Worm (Caenorhabditis elegans): ENCODE data around the gene pmp-3.

pmp-3 gene

DNA sequence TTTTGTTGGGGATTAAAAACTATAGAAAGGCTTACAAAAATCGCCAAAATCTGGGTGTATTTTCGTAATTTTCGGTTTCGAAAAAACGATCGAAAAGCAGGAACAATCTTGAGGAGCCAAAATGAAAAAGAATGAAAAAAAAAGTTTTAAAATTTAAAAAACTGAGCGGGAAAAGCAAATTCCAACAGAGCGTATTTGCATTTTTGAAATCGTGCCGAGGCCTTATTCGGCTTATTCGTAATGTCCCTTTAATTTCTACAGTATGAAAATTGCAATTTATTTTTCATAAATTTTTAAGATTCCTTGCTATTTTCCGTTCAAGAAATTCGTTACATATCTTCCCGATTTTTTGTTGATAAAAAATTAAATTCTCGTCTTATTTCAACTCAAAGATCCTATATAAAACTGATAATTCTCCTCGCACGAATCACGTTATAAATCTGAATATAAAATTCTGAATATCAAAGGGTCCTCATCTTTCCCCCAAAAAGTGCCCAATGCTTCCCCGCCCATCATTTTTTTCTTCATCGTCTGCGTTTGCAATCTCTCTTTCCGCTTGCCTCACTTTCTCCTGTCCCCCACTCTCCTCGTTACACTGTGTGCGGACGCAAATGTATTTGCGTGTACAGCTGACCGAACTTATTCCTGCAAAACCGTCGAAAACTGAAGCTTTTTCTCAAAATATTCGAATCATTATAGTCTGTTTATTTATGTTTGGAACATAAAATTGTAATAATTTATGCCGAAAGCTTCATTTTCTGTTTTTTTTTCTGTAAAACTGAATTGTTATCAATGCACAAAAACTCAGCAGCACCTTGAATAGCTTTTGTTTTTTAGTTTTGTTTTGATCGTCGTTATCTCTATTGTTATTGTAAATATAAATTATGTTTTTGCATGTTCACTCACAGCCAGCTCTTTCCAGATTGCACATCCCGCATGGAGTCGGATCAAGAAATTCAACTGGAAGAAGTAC lies at the start of gene pmp-3, which contains the start of gene rfc-1:
pmp-3 (plus strand) TSS at position 923 of the 973 bp plus-strand sequence.
rfc-1 (minus strand) TSS at position 163 of the 973 bp plus-strand sequence.
- TF ChIP-seq ceh-45 (GFP tag; IDR thresholded peaks at IDR 0.05) (no peak), nfya-1 (tag; optimal IDR thresholded peaks at IDR 0.05) (peak; percentile 18), ceh-31 (tag; optimal IDR thresholded peaks at IDR 0.05) (peak; percentile 15)

ce11 chrV:14597005-14597680 lies 49.4 kb upstream of the pmp-3 start, which contains the start of gene pes-9:
Gene pes-9, minus strand, starts transcription at chrV:14597034.
- TF ChIP-seq dmd-4 (tag; optimal IDR thresholded peaks at IDR 0.05; ENCODE audit: borderline replicate concordance) (no peak), K09A11.1 (tag; optimal IDR thresholded peaks at IDR 0.05; ENCODE audit: insufficient read depth) (no peak), mec-3 (tag; optimal IDR thresholded peaks at IDR 0.05; ENCODE audit: borderline replicate concordance) (no peak), rnt-1 (tag; optimal IDR thresholded peaks at IDR 0.05) (no peak), che-1 (tag; optimal IDR thresholded peaks at IDR 0.05) (no peak)

DNA sequence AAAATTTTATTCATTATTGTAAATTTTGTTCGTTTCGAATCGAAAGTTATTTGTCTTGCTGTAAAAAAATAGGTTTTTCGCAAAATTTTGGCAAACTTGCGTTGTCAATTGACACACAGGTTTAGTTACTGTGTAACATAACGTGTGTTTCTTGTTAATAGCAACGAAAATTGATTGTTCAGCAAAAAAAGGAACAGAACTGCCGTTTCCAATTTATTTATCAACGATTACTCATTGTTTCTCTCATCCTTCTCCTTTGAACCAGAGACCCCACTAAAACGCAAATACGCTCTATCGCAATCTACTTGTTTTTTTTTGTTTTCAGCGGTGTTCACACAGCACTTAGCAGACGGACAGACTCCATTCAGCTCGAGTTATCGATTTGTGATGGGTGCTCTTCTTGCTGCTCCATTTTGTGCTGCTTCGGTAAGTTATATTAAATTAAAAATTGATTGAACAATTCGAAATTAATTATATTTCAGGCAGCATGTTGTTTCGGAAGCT lies 48.8 kb upstream of the pmp-3 start, which contains the start of gene R11H6.2:
R11H6.2 (plus strand) TSS at position 326 of the 504 bp plus-strand sequence.
- TF ChIP-seq ceh-14 (tag; optimal IDR thresholded peaks at IDR 0.05) (no peak), npax-4 (tag; optimal IDR thresholded peaks at IDR 0.05) (no peak), elt-4 (tag; optimal IDR thresholded peaks at IDR 0.05) (no peak), sox-4 (tag; optimal IDR thresholded peaks at IDR 0.05) (no peak), gmeb-2 (tag; optimal IDR thresholded peaks at IDR 0.05) (no peak), sdc-2 (tag; optimal IDR thresholded peaks at IDR 0.05) (no peak), K09A11.1 (tag; optimal IDR thresholded peaks at IDR 0.05; ENCODE audit: insufficient read depth) (no peak), ceh-18 (tag; optimal IDR thresholded peaks at IDR 0.05) (no peak), ceh-6 (GFP tag; optimal IDR thresholded peaks at IDR 0.05) (no peak), tbx-7 (tag; optimal IDR thresholded peaks at IDR 0.05) (no peak), nhr-11 (tag; optimal IDR thresholded peaks at IDR 0.05) (no peak), mec-3 (tag; optimal IDR thresholded peaks at IDR 0.05; ENCODE audit: borderline replicate concordance) (no peak)

ce11 chrV:14599972-14600371 lies 46.6 kb upstream of the pmp-3 start, which contains the start of gene glb-22:
Gene glb-22, plus strand, starts transcription at chrV:14600272.
- TF ChIP-seq rnt-1 (tag; optimal IDR thresholded peaks at IDR 0.05): no peak
- TF ChIP-seq che-1 (tag; optimal IDR thresholded peaks at IDR 0.05): no peak
- no peak for TF ChIP-seq hlh-8 (tag; optimal IDR thresholded peaks at IDR 0.05)
- no peak for TF ChIP-seq syd-9 (tag; optimal IDR thresholded peaks at IDR 0.05)
- no peak for TF ChIP-seq ahr-1 (tag; optimal IDR thresholded peaks at IDR 0.05)
- no peak for TF ChIP-seq ceh-34 (tag; optimal IDR thresholded peaks at IDR 0.05)
- TF ChIP-seq eyg-1 (tag; optimal IDR thresholded peaks at IDR 0.05): no peak
- TF ChIP-seq fax-1 (tag; optimal IDR thresholded peaks at IDR 0.05): no peak
- no peak for TF ChIP-seq T23F11.4 (GFP tag; optimal IDR thresholded peaks at IDR 0.05)
- TF ChIP-seq F13H6.1 (tag; optimal IDR thresholded peaks at IDR 0.05): no peak
- no peak for TF ChIP-seq nhr-11 (tag; optimal IDR thresholded peaks at IDR 0.05)
- TF ChIP-seq hlh-13 (GFP tag; optimal IDR thresholded peaks at IDR 0.05): no peak
- no peak for TF ChIP-seq ceh-14 (tag; optimal IDR thresholded peaks at IDR 0.05)
- no peak for TF ChIP-seq elt-2 (tag; optimal IDR thresholded peaks at IDR 0.05)
- no peak for TF ChIP-seq unc-86 (tag; optimal IDR thresholded peaks at IDR 0.05)
- no peak for TF ChIP-seq pha-4 (tag; optimal IDR thresholded peaks at IDR 0.05)
- TF ChIP-seq ceh-24 (tag; optimal IDR thresholded peaks at IDR 0.05): no peak
- no peak for TF ChIP-seq fkh-10 (GFP tag; optimal IDR thresholded peaks at IDR 0.05)

Data from whole organism, late embryonic.